Worm (Caenorhabditis elegans): Measurements from ENCODE around the gene ZK84.5.

ZK84.5 gene

ce11 chrII:6047639-6048159 lies 31.4 kb upstream of the ZK84.5 start, which contains the start of the genes R12C12.6 and ran-5 (continued):
- TF ChIP-seq F33H1.4 (GFP tag; IDR thresholded peaks at IDR 0.05) (peak; percentile 56; the same call in 1 of the 2 replicates), rcor-1 (GFP tag; IDR thresholded peaks at IDR 0.05) (peak; percentile 69), snpc-1.1 (tag; optimal IDR thresholded peaks at IDR 0.05; ENCODE audit: insufficient read depth) (no peak), hsf-1 (GFP tag; IDR thresholded peaks at IDR 0.05) (0 out of 2 replicates have a peak, but pooled peaks have one; percentile 38), mxl-1 (tag; optimal IDR thresholded peaks at IDR 0.05) (no peak), snpc-3.4 (tag; optimal IDR thresholded peaks at IDR 0.05) (peak; percentile 77), pbrm-1 (GFP tag; IDR thresholded peaks at IDR 0.05) (peak; percentile 89), dpl-1 (GFP tag; optimal IDR thresholded peaks at IDR 0.05) (peak; percentile 27), madf-8 (GFP tag; conservative IDR thresholded peaks at IDR 0.05) (peak; percentile 61; the same call in 1 of the 2 replicates), nhr-179 (tag; optimal IDR thresholded peaks at IDR 0.05) (no peak), K12H6.12 (tag; optimal IDR thresholded peaks at IDR 0.05) (peak; percentile 23), sea-2 (GFP tag; IDR thresholded peaks at IDR 0.05) (no peak), cebp-2 (GFP tag; IDR thresholded peaks at IDR 0.05) (0 out of 2 replicates have a peak, but pooled peaks have one; percentile 68), C17E4.6 (GFP tag; IDR thresholded peaks at IDR 0.05) (peak; percentile 38; the same call in 1 of the 2 replicates), aptf-3 (GFP tag; IDR thresholded peaks at IDR 0.05) (no peak), B0261.1 (tag; optimal IDR thresholded peaks at IDR 0.05) (no peak), gei-17 (GFP tag; optimal IDR thresholded peaks at IDR 0.05) (peak; percentile 17), Y67H2A.10 (GFP tag; conservative IDR thresholded peaks at IDR 0.05) (no peak), hrde-1 (tag; optimal IDR thresholded peaks at IDR 0.05; ENCODE audit: borderline replicate concordance) (no peak), ceh-27 (GFP tag; optimal IDR thresholded peaks at IDR 0.05) (peak; percentile 13)

- TF ChIP-seq sea-2 (GFP tag; IDR thresholded peaks at IDR 0.05), result no peak
- TF ChIP-seq cebp-2 (GFP tag; IDR thresholded peaks at IDR 0.05), result no peak
- TF ChIP-seq T26A5.8 (tag; optimal IDR thresholded peaks at IDR 0.05), result no peak
- TF ChIP-seq ztf-18 (tag; optimal IDR thresholded peaks at IDR 0.05), result peak; percentile 60
- no peak for TF ChIP-seq chd-7 (tag; optimal IDR thresholded peaks at IDR 0.05)
- TF ChIP-seq cebp-1 (GFP tag; IDR thresholded peaks at IDR 0.05), result no peak
- no peak for TF ChIP-seq cebp-1 (tag; optimal IDR thresholded peaks at IDR 0.05)
- TF ChIP-seq madf-6 (GFP tag; IDR thresholded peaks at IDR 0.05), result peak; percentile 36; the same call in 1 of the 2 replicates
- no peak for TF ChIP-seq Y53F4B.3 (GFP tag; IDR thresholded peaks at IDR 0.05)
- TF ChIP-seq snpc-1.3 (tag; optimal IDR thresholded peaks at IDR 0.05; ENCODE audit: insufficient read depth), result no peak
- TF ChIP-seq ets-4 (GFP tag; optimal IDR thresholded peaks at IDR 0.05), result no peak
These were observed 29.8 kb upstream of the ZK84.5 start for ce11 chrII:6046023-6046631.

ce11 chrII:6045048-6045447 lies 28.7 kb upstream of the ZK84.5 start, which contains the start of gene R12C12.5:
R12C12.5 (minus strand) TSS chrII:6045148.
- TF ChIP-seq hlh-12 (tag; optimal IDR thresholded peaks at IDR 0.05) (no peak), C06A6.2 (GFP tag; conservative IDR thresholded peaks at IDR 0.05) (no peak), sea-2 (GFP tag; IDR thresholded peaks at IDR 0.05) (no peak), xnd-1 (tag; optimal IDR thresholded peaks at IDR 0.05) (no peak), tbp1 (GFP tag; optimal IDR thresholded peaks at IDR 0.05) (no peak), efl-1 (GFP tag; optimal IDR thresholded peaks at IDR 0.05) (peak; percentile 37), madf-8 (GFP tag; conservative IDR thresholded peaks at IDR 0.05) (0 out of 2 replicates have a peak, but pooled peaks have one; percentile 27), ztf-22 (GFP tag; optimal IDR thresholded peaks at IDR 0.05) (no peak), nhr-120 (GFP tag; IDR thresholded peaks at IDR 0.05) (no peak), K12H6.12 (tag; optimal IDR thresholded peaks at IDR 0.05) (no peak)

Measured in whole organism, young adult.